Worm (Caenorhabditis elegans) whole organism, L1 larva: ENCODE results near the gene cnep-1.

Experiments used
- ama-1 ChIP-seq: fragments of 150-350 bp; optimal IDR thresholded peaks from 2 replicates; lab custom pipeline; 2014
- ceh-88 ChIP-seq: fragments of 200-800 bp; sonication (Bioruptor generic); IDR thresholded peaks from 2 replicates; pipeline ENCODE4 v1.3.6; 2022; ENCODE audit warnings: missing genetic modification characterization, missing compliant biosample characterization
- ces-1 ChIP-seq: fragments of 150-350 bp; optimal IDR thresholded peaks from 2 replicates; lab custom pipeline; 2014; ENCODE audit warnings: missing biosample characterization, missing genetic modification reagents, missing genetic modification characterization
- isw-1 ChIP-seq: fragments of 200-800 bp; sonication (Bioruptor generic); IDR thresholded peaks from 2 replicates; pipeline ENCODE4 v1.3.6; 2022; ENCODE audit warnings: missing genetic modification characterization, missing compliant biosample characterization
- lsy-2 ChIP-seq, 2 experiments: fragments of 150-350 bp; optimal IDR thresholded peaks; 2 replicates each; lab custom pipeline; 2014; ENCODE audit warnings: missing biosample characterization in 2 of 2, missing genetic modification characterization in 2 of 2
- mdl-1 ChIP-seq, 2 experiments: fragments of 150-350 bp; optimal IDR thresholded peaks; 2 replicates each; lab custom pipeline; 2014 to 2017; ENCODE audit warnings: missing biosample characterization in 2 of 2, missing genetic modification characterization in 2 of 2, inconsistent platforms in 1 of 2
- nhr-11 ChIP-seq: fragments of 150-350 bp; optimal IDR thresholded peaks from 2 replicates; lab custom pipeline; 2014; ENCODE audit warnings: missing biosample characterization, missing genetic modification characterization

DNA sequence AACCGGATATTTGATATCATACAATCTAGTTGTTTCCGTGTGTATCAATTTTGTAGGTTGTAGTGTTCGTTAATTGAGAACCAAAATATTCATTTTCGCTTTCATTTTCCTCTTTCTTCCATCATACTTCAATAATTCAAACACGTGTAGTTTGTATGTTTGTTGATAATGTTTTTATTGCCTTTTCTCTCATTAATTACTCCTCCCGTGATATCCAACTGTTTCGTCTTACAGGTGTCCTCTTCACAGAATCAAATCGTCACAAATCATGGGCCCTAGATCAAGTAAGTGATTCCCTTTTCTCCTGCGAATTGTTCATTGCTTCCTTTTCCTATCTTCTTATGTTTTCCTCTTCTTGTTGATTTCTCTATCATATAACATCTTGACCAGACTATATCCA is 28.8 kb downstream of the cnep-1 start, which contains the start of gene nhr-21:
- no peak for TF ChIP-seq isw-1 (GFP tag; lab: Robert Waterston, UW)
- no peak for TF ChIP-seq ama-1 (lab: Kevin White, UChicago)
- peak; percentile 28 to 40 for TF ChIP-seq lsy-2 (tag; optimal IDR thresholded peaks at IDR 0.05; lab: Kevin White, UChicago)
- no peak for TF ChIP-seq ces-1 (GFP tag; lab: Kevin White, UChicago)
- TF ChIP-seq mdl-1 (tag; optimal IDR thresholded peaks at IDR 0.05; lab: Kevin White, UChicago): peak in 1 of 2 experiments; percentile 58
- TF ChIP-seq ceh-88 (GFP tag; lab: Robert Waterston, UW): no peak
- no peak for TF ChIP-seq nhr-11 (tag; lab: Kevin White, UChicago)
